Fruit fly (Drosophila melanogaster) whole organism, pupa: ENCODE data around the gene CG13694.

Source experiments
- CG10348 ChIP-seq: fragments of 200-800 bp; sonication (Bioruptor generic); IDR thresholded peaks from 2 replicates; pipeline ENCODE4 v1.3.6; 2022; ENCODE audit warnings: missing biosample characterization, missing genetic modification characterization
- CG12605 ChIP-seq: fragments of 200-800 bp; sonication (Bioruptor generic); IDR thresholded peaks from 2 replicates; pipeline ENCODE4 v1.3.6; 2022; ENCODE audit warnings: missing biosample characterization, missing genetic modification characterization
- CG13204 ChIP-seq: fragments of 200-800 bp; sonication (Bioruptor generic); optimal IDR thresholded peaks from 2 replicates; lab custom pipeline; 2018; ENCODE audit warnings: missing biosample characterization, mild to moderate bottlenecking, missing genetic modification characterization, moderate library complexity
- CG14655 ChIP-seq: fragments of 200-800 bp; sonication (Bioruptor generic); optimal IDR thresholded peaks from 3 replicates; lab custom pipeline; 2017; ENCODE audit warnings: mild to moderate bottlenecking, missing biosample characterization, missing genetic modification reagents, missing genetic modification characterization
- CG15710 ChIP-seq: fragments of 200-800 bp; sonication (Bioruptor generic); optimal IDR thresholded peaks from 2 replicates; lab custom pipeline; 2018; ENCODE audit warnings: missing biosample characterization, mild to moderate bottlenecking, missing genetic modification characterization, moderate library complexity
- CG17806 ChIP-seq: fragments of 200-800 bp; sonication (Bioruptor generic); optimal IDR thresholded peaks from 2 replicates; lab custom pipeline; 2018; ENCODE audit warnings: missing biosample characterization, mild to moderate bottlenecking, missing genetic modification characterization, moderate library complexity
- CG32121 ChIP-seq: fragments of 200-800 bp; sonication (Bioruptor generic); IDR thresholded peaks from 2 replicates; pipeline ENCODE4 v1.3.6; 2022; ENCODE audit warnings: missing biosample characterization, missing genetic modification characterization
- CG34367 ChIP-seq: fragments of 200-800 bp; sonication (Bioruptor generic); optimal IDR thresholded peaks from 2 replicates; lab custom pipeline; 2018; ENCODE audit warnings: missing biosample characterization, mild to moderate bottlenecking, missing genetic modification characterization
- CG4496 ChIP-seq: fragments of 200-800 bp; sonication (Bioruptor generic); IDR thresholded peaks from 3 replicates; pipeline ENCODE4 v1.3.6; 2022; ENCODE audit warnings: missing biosample characterization, missing genetic modification characterization
- CG8159 ChIP-seq: fragments of 200-800 bp; sonication (Bioruptor generic); optimal IDR thresholded peaks from 3 replicates; lab custom pipeline; 2018; ENCODE audit warnings: missing biosample characterization, mild to moderate bottlenecking, missing genetic modification characterization, moderate library complexity
- CG8301 ChIP-seq: fragments of 200-800 bp; sonication (Bioruptor generic); optimal IDR thresholded peaks from 2 replicates; lab custom pipeline; 2018; ENCODE audit warnings: missing biosample characterization, mild to moderate bottlenecking, missing genetic modification characterization
- CG9948 ChIP-seq: fragments of 200-800 bp; sonication (Bioruptor generic); optimal IDR thresholded peaks from 2 replicates; lab custom pipeline; 2018; ENCODE audit warnings: missing biosample characterization, mild to moderate bottlenecking, missing genetic modification characterization, moderate library complexity
- D1 ChIP-seq: fragments of 200-800 bp; sonication (Bioruptor generic); optimal IDR thresholded peaks from 2 replicates; lab custom pipeline; 2018; ENCODE audit warnings: missing biosample characterization, mild to moderate bottlenecking, missing genetic modification characterization, moderate library complexity
- EcR ChIP-seq: fragments of 200-800 bp; sonication (Bioruptor generic); optimal IDR thresholded peaks from 3 replicates; lab custom pipeline; 2019; ENCODE audit warnings: missing biosample characterization, missing genetic modification characterization, mild to moderate bottlenecking, moderate library complexity, missing genetic modification reagents
- Ets98B ChIP-seq: fragments of 200-800 bp; sonication (Bioruptor generic); IDR thresholded peaks from 2 replicates; pipeline ENCODE4 v1.3.6; 2022; ENCODE audit warnings: missing biosample characterization, missing genetic modification characterization
- Pif1A ChIP-seq: fragments of 200-800 bp; sonication (Bioruptor generic); optimal IDR thresholded peaks from 3 replicates; lab custom pipeline; 2016; ENCODE audit warnings: missing biosample characterization, missing genetic modification characterization
- Pif1B ChIP-seq: fragments of 200-800 bp; sonication (Bioruptor generic); optimal IDR thresholded peaks from 3 replicates; lab custom pipeline; 2016; ENCODE audit warnings: missing biosample characterization, missing genetic modification characterization
- Snoo ChIP-seq: fragments of 200-800 bp; sonication (Bioruptor generic); optimal IDR thresholded peaks from 3 replicates; lab custom pipeline; 2017; ENCODE audit warnings: missing biosample characterization, mild to moderate bottlenecking, missing genetic modification characterization, inconsistent platforms
- fd96Ca ChIP-seq: fragments of 200-800 bp; sonication (Bioruptor generic); IDR thresholded peaks from 3 replicates; pipeline ENCODE4 v1.3.6; 2022; ENCODE audit warnings: missing biosample characterization, missing genetic modification characterization
- gl ChIP-seq: fragments of 200-800 bp; sonication (Bioruptor generic); optimal IDR thresholded peaks from 2 replicates; lab custom pipeline; 2018; ENCODE audit warnings: missing biosample characterization, mild to moderate bottlenecking, missing genetic modification characterization
- rn ChIP-seq: fragments of 200-800 bp; sonication (Bioruptor generic); IDR thresholded peaks from 2 replicates; pipeline ENCODE4 v1.3.6; 2022; ENCODE audit warnings: missing biosample characterization, missing genetic modification characterization

The CG13694 gene

dm6 chr2L:139610-140009 lies 23.3 kb upstream of the CG13694 start:
- TF ChIP-seq CG12605 (GFP tag; lab: Robert Waterston, UW) (no peak), CG13204 (no peak), CG15710 (no peak), Ets98B (GFP tag; lab: Robert Waterston, UW) (no peak), Pif1A (GFP tag; lab: Kevin White, UChicago) (no peak), CG9948 (tag; lab: Kevin White, UChicago) (no peak), CG4496 (GFP tag; lab: Robert Waterston, UW) (no peak)

- TF ChIP-seq CG17806 (tag; lab: Kevin White, UChicago) (no peak), rn (GFP tag; lab: Robert Waterston, UW) (no peak), Snoo (tag; lab: Kevin White, UChicago) (no peak), fd96Ca (no peak), CG8301 (no peak), Pif1A (GFP tag; lab: Kevin White, UChicago) (no peak), D1 (tag; lab: Kevin White, UChicago) (no peak), CG9948 (tag; lab: Kevin White, UChicago) (no peak), CG8159 (tag; lab: Kevin White, UChicago) (no peak), gl (tag; lab: Kevin White, UChicago) (no peak), CG34367 (tag; lab: Kevin White, UChicago) (no peak), CG4496 (GFP tag; lab: Robert Waterston, UW) (no peak), Pif1B (GFP tag; lab: Kevin White, UChicago) (no peak), EcR (GFP tag; lab: Kevin White, UChicago) (no peak), Ets98B (GFP tag; lab: Robert Waterston, UW) (no peak)
These were observed 21.8 kb upstream of the CG13694 start for dm6 chr2L:138063-138462.

dm6 chr2L:136747-137709 lies 20.7 kb upstream of the CG13694 start:
- TF ChIP-seq CG15710 = no peak
- peak; percentile 14 for TF ChIP-seq EcR (GFP tag; lab: Kevin White, UChicago)
- TF ChIP-seq CG17806 (tag; lab: Kevin White, UChicago) = no peak
- TF ChIP-seq Ets98B (GFP tag; lab: Robert Waterston, UW) = no peak
- TF ChIP-seq CG10348 (GFP tag; lab: Robert Waterston, UW) = no peak
- TF ChIP-seq Pif1A (GFP tag; lab: Kevin White, UChicago) = no peak
- no peak for TF ChIP-seq CG8301
- no peak for TF ChIP-seq CG32121 (GFP tag; lab: Robert Waterston, UW)
- peak; percentile 40 for TF ChIP-seq Snoo (tag; lab: Kevin White, UChicago)
- no peak for TF ChIP-seq CG12605 (GFP tag; lab: Robert Waterston, UW)
- no peak for TF ChIP-seq rn (GFP tag; lab: Robert Waterston, UW)
- no peak for TF ChIP-seq CG4496 (GFP tag; lab: Robert Waterston, UW)
- no peak for TF ChIP-seq CG14655
- no peak for TF ChIP-seq CG13204

dm6 chr2L:136131-136426 lies 19.8 kb upstream of the CG13694 start:
- no peak for TF ChIP-seq CG13204
- TF ChIP-seq EcR (GFP tag; lab: Kevin White, UChicago) = no peak
- TF ChIP-seq CG17806 (tag; lab: Kevin White, UChicago) = no peak
- TF ChIP-seq D1 (tag; lab: Kevin White, UChicago) = no peak
- TF ChIP-seq CG32121 (GFP tag; lab: Robert Waterston, UW) = no peak
- no peak for TF ChIP-seq fd96Ca
- TF ChIP-seq CG10348 (GFP tag; lab: Robert Waterston, UW) = no peak
- no peak for TF ChIP-seq CG15710
- no peak for TF ChIP-seq CG8159 (tag; lab: Kevin White, UChicago)
- no peak for TF ChIP-seq Snoo (tag; lab: Kevin White, UChicago)
- no peak for TF ChIP-seq Pif1A (GFP tag; lab: Kevin White, UChicago)
- no peak for TF ChIP-seq CG34367 (tag; lab: Kevin White, UChicago)
- TF ChIP-seq CG4496 (GFP tag; lab: Robert Waterston, UW) = no peak
- no peak for TF ChIP-seq rn (GFP tag; lab: Robert Waterston, UW)
- no peak for TF ChIP-seq gl (tag; lab: Kevin White, UChicago)
- no peak for TF ChIP-seq CG8301
- no peak for TF ChIP-seq Pif1B (GFP tag; lab: Kevin White, UChicago)
- TF ChIP-seq CG14655 = no peak
- no peak for TF ChIP-seq Ets98B (GFP tag; lab: Robert Waterston, UW)
- no peak for TF ChIP-seq CG12605 (GFP tag; lab: Robert Waterston, UW)
- TF ChIP-seq, all 21 proteins: peak for 0

dm6 chr2L:135383-136130 lies 19.3 kb upstream of the CG13694 start:
- TF ChIP-seq rn (GFP tag; lab: Robert Waterston, UW) (no peak), CG34367 (tag; lab: Kevin White, UChicago) (peak; percentile 3), Pif1A (GFP tag; lab: Kevin White, UChicago) (peak; percentile 25), CG32121 (GFP tag; lab: Robert Waterston, UW) (no peak), gl (tag; lab: Kevin White, UChicago) (peak; percentile 17), Snoo (tag; lab: Kevin White, UChicago) (no peak), CG12605 (GFP tag; lab: Robert Waterston, UW) (no peak), CG8301 (no peak), CG13204 (no peak), EcR (GFP tag; lab: Kevin White, UChicago) (peak; percentile 41)
